Fruit fly (Drosophila melanogaster) whole organism: ENCODE measurements around the gene WASp.

Source experiments
- CG8478 ChIP-seq: fragments of >200 bp; optimal IDR thresholded peaks from 2 replicates; lab custom pipeline; 2018; ENCODE audit warnings: inconsistent platforms
- pan ChIP-seq: fragments of >200 bp; optimal IDR thresholded peaks from 2 replicates; lab custom pipeline; 2017
- psq ChIP-seq: fragments of >200 bp; optimal IDR thresholded peaks from 2 replicates; lab custom pipeline; 2017

dm6 chr3R:28845377-28845876, 13.6 kb upstream of the WASp start:
- TF ChIP-seq psq (no peak), pan (lab: Kevin White, UChicago) (no peak), CG8478 (lab: Kevin White, UChicago) (no peak)
